Fruit fly (Drosophila melanogaster) whole organism, pupa: ENCODE measurements around the gene Cyp4ae1.

Source experiments
- CG14655 ChIP-seq: fragments of 200-800 bp; sonication (Bioruptor generic); optimal IDR thresholded peaks from 3 replicates; lab custom pipeline; 2017; ENCODE audit warnings: mild to moderate bottlenecking, missing biosample characterization, missing genetic modification reagents, missing genetic modification characterization
- CG32121 ChIP-seq: fragments of 200-800 bp; sonication (Bioruptor generic); IDR thresholded peaks from 2 replicates; pipeline ENCODE4 v1.3.6; 2022; ENCODE audit warnings: missing biosample characterization, missing genetic modification characterization
- CG34367 ChIP-seq: fragments of 200-800 bp; sonication (Bioruptor generic); optimal IDR thresholded peaks from 2 replicates; lab custom pipeline; 2018; ENCODE audit warnings: missing biosample characterization, mild to moderate bottlenecking, missing genetic modification characterization
- CG4496 ChIP-seq: fragments of 200-800 bp; sonication (Bioruptor generic); IDR thresholded peaks from 3 replicates; pipeline ENCODE4 v1.3.6; 2022; ENCODE audit warnings: missing biosample characterization, missing genetic modification characterization
- CG8159 ChIP-seq: fragments of 200-800 bp; sonication (Bioruptor generic); optimal IDR thresholded peaks from 3 replicates; lab custom pipeline; 2018; ENCODE audit warnings: missing biosample characterization, mild to moderate bottlenecking, missing genetic modification characterization, moderate library complexity
- CG8301 ChIP-seq: fragments of 200-800 bp; sonication (Bioruptor generic); optimal IDR thresholded peaks from 2 replicates; lab custom pipeline; 2018; ENCODE audit warnings: missing biosample characterization, mild to moderate bottlenecking, missing genetic modification characterization
- CG9948 ChIP-seq: fragments of 200-800 bp; sonication (Bioruptor generic); optimal IDR thresholded peaks from 2 replicates; lab custom pipeline; 2018; ENCODE audit warnings: missing biosample characterization, mild to moderate bottlenecking, missing genetic modification characterization, moderate library complexity
- D1 ChIP-seq: fragments of 200-800 bp; sonication (Bioruptor generic); optimal IDR thresholded peaks from 2 replicates; lab custom pipeline; 2018; ENCODE audit warnings: missing biosample characterization, mild to moderate bottlenecking, missing genetic modification characterization, moderate library complexity
- Ets98B ChIP-seq: fragments of 200-800 bp; sonication (Bioruptor generic); IDR thresholded peaks from 2 replicates; pipeline ENCODE4 v1.3.6; 2022; ENCODE audit warnings: missing biosample characterization, missing genetic modification characterization
- gl ChIP-seq: fragments of 200-800 bp; sonication (Bioruptor generic); optimal IDR thresholded peaks from 2 replicates; lab custom pipeline; 2018; ENCODE audit warnings: missing biosample characterization, mild to moderate bottlenecking, missing genetic modification characterization
- rn ChIP-seq: fragments of 200-800 bp; sonication (Bioruptor generic); IDR thresholded peaks from 2 replicates; pipeline ENCODE4 v1.3.6; 2022; ENCODE audit warnings: missing biosample characterization, missing genetic modification characterization

DNA sequence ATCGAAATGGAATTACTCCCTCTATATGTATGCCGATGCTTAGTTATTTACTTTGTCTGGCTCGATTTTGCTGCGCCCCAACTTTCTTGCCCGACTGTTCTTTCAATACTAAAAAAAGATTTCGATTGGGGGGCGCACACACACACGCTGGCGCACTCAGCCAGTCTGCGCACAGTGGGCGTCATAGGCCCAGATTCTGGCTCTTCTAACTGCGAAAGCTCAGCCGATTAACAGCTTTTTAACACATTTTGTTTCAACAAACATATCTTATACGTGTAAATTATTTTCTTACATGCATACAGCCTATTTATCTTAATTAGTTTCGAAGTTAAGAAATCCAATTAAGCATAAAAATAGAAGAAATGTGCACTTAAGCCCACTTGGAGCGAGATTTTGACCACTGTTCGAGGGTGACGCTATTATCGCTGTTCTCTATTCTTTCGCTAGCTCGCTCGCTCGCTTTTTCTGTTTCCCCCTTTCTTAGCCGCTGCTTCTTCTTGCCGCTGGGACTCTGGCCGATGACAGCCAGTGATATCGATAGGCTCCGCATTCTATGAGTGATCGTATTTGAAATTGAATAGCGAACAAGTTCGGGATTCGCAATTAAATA lies 43.5 kb downstream of the Cyp4ae1 start, which contains the start of gene Vinc:
- no peak for TF ChIP-seq D1
- peak; percentile 94 for TF ChIP-seq CG14655
- TF ChIP-seq rn, result peak; percentile 40; the same call in 1 of the 2 replicates
- TF ChIP-seq CG4496 (GFP tag; lab: Robert Waterston, UW), result peak; percentile 84
- TF ChIP-seq CG34367 (tag; lab: Kevin White, UChicago), result peak; percentile 80
- TF ChIP-seq CG8159 (tag; lab: Kevin White, UChicago), result peak; percentile 94
- peak; percentile 85 for TF ChIP-seq gl
- TF ChIP-seq CG9948 (tag; lab: Kevin White, UChicago), result peak; percentile 79
- peak; percentile 93 for TF ChIP-seq CG8301 (tag; lab: Kevin White, UChicago)
- TF ChIP-seq CG32121 (GFP tag; lab: Robert Waterston, UW), result peak; percentile 90
- peak; percentile 88 for TF ChIP-seq Ets98B
